Worm (Caenorhabditis elegans) whole organism, young adult: ENCODE data around the gene C25H3.11.

Experiments
- F23B12.7 ChIP-seq: sonication (generic microtip); optimal IDR thresholded peaks from 2 replicates; lab custom pipeline; 2017; ENCODE audit warnings: missing genetic modification characterization, mild to moderate bottlenecking, missing compliant biosample characterization, antibody characterized with exemption, moderate library complexity; ENCODE audit not compliant: insufficient read depth
- F33H1.4 ChIP-seq: fragments of 200-800 bp; sonication (Bioruptor generic); IDR thresholded peaks from 2 replicates; pipeline ENCODE4 v1.3.6; 2022; ENCODE audit warnings: missing genetic modification reagents, missing genetic modification characterization, missing compliant biosample characterization
- F55B11.4 ChIP-seq: sonication (generic microtip); optimal IDR thresholded peaks from 2 replicates; lab custom pipeline; 2016; ENCODE audit warnings: missing compliant biosample characterization, missing genetic modification characterization, borderline replicate concordance; ENCODE audit not compliant: insufficient read depth
- F57A8.1 ChIP-seq: fragments of 200-800 bp; sonication (Bioruptor generic); optimal IDR thresholded peaks from 2 replicates; lab custom pipeline; 2018; ENCODE audit warnings: mild to moderate bottlenecking, missing genetic modification characterization, moderate library complexity, missing compliant biosample characterization
- K11D2.4 ChIP-seq: fragments of 200-800 bp; sonication (Bioruptor generic); IDR thresholded peaks from 2 replicates; pipeline ENCODE4 v1.3.6; 2022; ENCODE audit warnings: missing genetic modification reagents, missing genetic modification characterization, missing compliant biosample characterization
- K12H6.12 ChIP-seq: fragments of 200-800 bp; sonication (Bioruptor generic); optimal IDR thresholded peaks from 2 replicates; lab custom pipeline; 2018; ENCODE audit warnings: mild to moderate bottlenecking, missing genetic modification characterization, missing compliant biosample characterization
- Y53F4B.3 ChIP-seq: fragments of 200-800 bp; sonication (Bioruptor generic); IDR thresholded peaks from 2 replicates; pipeline ENCODE4 v1.3.6; 2022; ENCODE audit warnings: missing genetic modification reagents, missing genetic modification characterization, missing compliant biosample characterization
- Y67H2A.10 ChIP-seq: fragments of 200-800 bp; sonication (Bioruptor generic); conservative IDR thresholded peaks from 2 replicates; pipeline ENCODE4 v1.3.6; 2022; ENCODE audit warnings: missing genetic modification reagents, missing genetic modification characterization, missing compliant biosample characterization
- ZK185.1 ChIP-seq: sonication (generic microtip); optimal IDR thresholded peaks from 2 replicates; lab custom pipeline; 2016; ENCODE audit warnings: mild to moderate bottlenecking, missing genetic modification characterization, missing compliant biosample characterization; ENCODE audit not compliant: poor library complexity, severe bottlenecking
- akir-1 ChIP-seq: fragments of 200-800 bp; sonication (Bioruptor generic); optimal IDR thresholded peaks from 2 replicates; lab custom pipeline; 2018; ENCODE audit warnings: mild to moderate bottlenecking, missing genetic modification characterization, moderate library complexity, missing compliant biosample characterization
- bed-1 ChIP-seq: fragments of 200-800 bp; sonication (Bioruptor generic); IDR thresholded peaks from 2 replicates; pipeline ENCODE4 v1.3.6; 2022; ENCODE audit warnings: missing genetic modification reagents, missing genetic modification characterization, missing compliant biosample characterization
- cebp-2 ChIP-seq: fragments of 200-800 bp; sonication (Bioruptor generic); IDR thresholded peaks from 2 replicates; pipeline ENCODE4 v1.3.6; 2022; ENCODE audit warnings: missing genetic modification characterization, missing compliant biosample characterization
- ceh-100 ChIP-seq: fragments of 200-800 bp; sonication (Bioruptor generic); IDR thresholded peaks from 2 replicates; pipeline ENCODE4 v1.3.6; 2022; ENCODE audit warnings: missing genetic modification reagents, missing genetic modification characterization, missing compliant biosample characterization
- ceh-40 ChIP-seq: fragments of 200-800 bp; sonication (Bioruptor generic); IDR thresholded peaks from 2 replicates; pipeline ENCODE4 v1.3.6; 2022; ENCODE audit warnings: missing genetic modification characterization, missing compliant biosample characterization
- ceh-58 ChIP-seq: fragments of 200-800 bp; sonication (Bioruptor generic); IDR thresholded peaks from 2 replicates; pipeline ENCODE4 v1.3.6; 2022; ENCODE audit warnings: missing genetic modification characterization, missing compliant biosample characterization
- die-1 ChIP-seq: sonication (generic microtip); optimal IDR thresholded peaks from 2 replicates; lab custom pipeline; 2016; ENCODE audit warnings: missing genotype, mild to moderate bottlenecking, missing genetic modification characterization, missing compliant biosample characterization
- dpff-1 ChIP-seq: sonication (generic microtip); optimal IDR thresholded peaks from 2 replicates; lab custom pipeline; 2017; ENCODE audit warnings: mild to moderate bottlenecking, missing genetic modification characterization, missing compliant biosample characterization
- egl-44 ChIP-seq: fragments of 200-800 bp; sonication (Bioruptor generic); IDR thresholded peaks from 2 replicates; pipeline ENCODE4 v1.3.6; 2022; ENCODE audit warnings: missing genetic modification reagents, missing genetic modification characterization, missing compliant biosample characterization
- egrh-3 ChIP-seq: fragments of 200-800 bp; sonication (Bioruptor generic); IDR thresholded peaks from 2 replicates; pipeline ENCODE4 v1.3.6; 2022; ENCODE audit warnings: missing genetic modification reagents, missing genetic modification characterization, missing compliant biosample characterization
- gei-17 ChIP-seq: fragments of 200-800 bp; sonication (Bioruptor generic); optimal IDR thresholded peaks from 2 replicates; lab custom pipeline; 2018; ENCODE audit warnings: mild to moderate bottlenecking, missing genetic modification characterization, missing compliant biosample characterization
- him-1 ChIP-seq: sonication (generic microtip); optimal IDR thresholded peaks from 2 replicates; lab custom pipeline; 2016; ENCODE audit warnings: missing genotype, missing genetic modification reagents, missing genetic modification characterization, missing compliant biosample characterization
- hmg-20 ChIP-seq: fragments of 200-800 bp; sonication (Bioruptor generic); IDR thresholded peaks from 2 replicates; pipeline ENCODE4 v1.3.6; 2022; ENCODE audit warnings: missing genetic modification reagents, missing genetic modification characterization, missing compliant biosample characterization
- lag-1 ChIP-seq: fragments of 200-800 bp; sonication (Bioruptor generic); IDR thresholded peaks from 2 replicates; pipeline ENCODE4 v1.3.6; 2022; ENCODE audit warnings: missing genetic modification reagents, missing genetic modification characterization, missing compliant biosample characterization
- let-607 ChIP-seq, 2 experiments: fragments of 200-800 bp in 1 of 2; sonication (Bioruptor generic) in 1 of 2; sonication (generic microtip) in 1 of 2; optimal IDR thresholded peaks; 2 replicates each; lab custom pipeline; 2016 to 2018; ENCODE audit warnings: mild to moderate bottlenecking in 2 of 2, missing compliant biosample characterization in 2 of 2, missing genetic modification characterization in 2 of 2, moderate library complexity in 2 of 2, missing genotype in 1 of 2
- lin-35 ChIP-seq, 3 experiments: fragments of 150-350 bp in 2 of 3; sonication (generic microtip) in 1 of 3; optimal IDR thresholded peaks; 2 replicates each; lab custom pipeline; 2014 to 2018; ENCODE audit warnings: missing biosample characterization in 3 of 3, missing genetic modification characterization in 3 of 3, missing genetic modification reagents in 3 of 3
- lin-40 ChIP-seq: sonication (generic microtip); optimal IDR thresholded peaks from 2 replicates; lab custom pipeline; 2016; ENCODE audit warnings: missing genetic modification characterization, mild to moderate bottlenecking, missing compliant biosample characterization, missing genotype, missing genetic modification reagents
- lsl-1 ChIP-seq: fragments of 200-800 bp; sonication (Bioruptor generic); optimal IDR thresholded peaks from 2 replicates; lab custom pipeline; 2018; ENCODE audit warnings: mild to moderate bottlenecking, missing genetic modification characterization, moderate library complexity, missing compliant biosample characterization
- lsy-27 ChIP-seq: sonication (generic microtip); optimal IDR thresholded peaks from 2 replicates; lab custom pipeline; 2017; ENCODE audit warnings: missing genetic modification characterization, mild to moderate bottlenecking, missing compliant biosample characterization, antibody characterized with exemption, missing genotype, borderline replicate concordance; ENCODE audit not compliant: insufficient read depth
- madf-6 ChIP-seq: fragments of 200-800 bp; sonication (Bioruptor generic); IDR thresholded peaks from 2 replicates; pipeline ENCODE4 v1.3.6; 2022; ENCODE audit warnings: missing genetic modification reagents, missing genetic modification characterization, missing compliant biosample characterization
- madf-8 ChIP-seq: fragments of 200-800 bp; sonication (Bioruptor generic); conservative IDR thresholded peaks from 2 replicates; pipeline ENCODE4 v1.3.6; 2022; ENCODE audit warnings: missing genetic modification reagents, missing genetic modification characterization, missing compliant biosample characterization
- mcd-1 ChIP-seq: fragments of 200-800 bp; sonication (Bioruptor generic); IDR thresholded peaks from 2 replicates; pipeline ENCODE4 v1.3.6; 2022; ENCODE audit warnings: missing genetic modification reagents, missing genetic modification characterization, missing compliant biosample characterization
- nhr-27 ChIP-seq: fragments of 200-800 bp; sonication (Bioruptor generic); optimal IDR thresholded peaks from 2 replicates; lab custom pipeline; 2018; ENCODE audit warnings: mild to moderate bottlenecking, missing genetic modification characterization, moderate library complexity, missing compliant biosample characterization
- nhr-80 ChIP-seq: sonication (generic microtip); optimal IDR thresholded peaks from 2 replicates; lab custom pipeline; 2016; ENCODE audit warnings: missing genetic modification characterization, missing compliant biosample characterization
- pbrm-1 ChIP-seq: fragments of 200-800 bp; sonication (Bioruptor generic); IDR thresholded peaks from 2 replicates; pipeline ENCODE4 v1.3.6; 2022; ENCODE audit warnings: missing genetic modification reagents, missing genetic modification characterization, missing compliant biosample characterization
- pha-4 ChIP-seq: fragments of 150-350 bp; sonication (generic microtip); optimal IDR thresholded peaks from 2 replicates; lab custom pipeline; 2014; ENCODE audit warnings: missing biosample characterization, missing genetic modification reagents, missing genetic modification characterization
- sdz-38 ChIP-seq: sonication (generic microtip); optimal IDR thresholded peaks from 2 replicates; lab custom pipeline; 2016; ENCODE audit warnings: missing genotype, missing genetic modification characterization, missing compliant biosample characterization
- snpc-1.1 ChIP-seq: sonication (generic microtip); optimal IDR thresholded peaks from 2 replicates; lab custom pipeline; 2017; ENCODE audit warnings: missing genetic modification characterization, mild to moderate bottlenecking, missing compliant biosample characterization, antibody characterized with exemption, moderate library complexity, missing genotype, missing genetic modification reagents; ENCODE audit not compliant: insufficient read depth
- snpc-1.3 ChIP-seq: sonication (generic microtip); optimal IDR thresholded peaks from 2 replicates; lab custom pipeline; 2017; ENCODE audit warnings: missing genetic modification characterization, mild to moderate bottlenecking, missing compliant biosample characterization, antibody characterized with exemption, moderate library complexity, missing genotype, missing genetic modification reagents; ENCODE audit not compliant: insufficient read depth
- tbx-9 ChIP-seq: sonication (generic microtip); optimal IDR thresholded peaks from 2 replicates; lab custom pipeline; 2016; ENCODE audit warnings: borderline replicate concordance, missing genetic modification characterization, inconsistent platforms, missing compliant biosample characterization
- tlf-1 ChIP-seq: fragments of 200-800 bp; sonication (Bioruptor generic); optimal IDR thresholded peaks from 2 replicates; lab custom pipeline; 2018; ENCODE audit warnings: mild to moderate bottlenecking, missing genetic modification characterization, missing compliant biosample characterization
- unc-130 ChIP-seq: sonication (generic microtip); optimal IDR thresholded peaks from 2 replicates; lab custom pipeline; 2016; ENCODE audit warnings: missing genetic modification reagents, missing genetic modification characterization, missing compliant biosample characterization
- zfh-2 ChIP-seq: fragments of 200-800 bp; sonication (Bioruptor generic); conservative IDR thresholded peaks from 2 replicates; pipeline ENCODE4 v1.3.6; 2022; ENCODE audit warnings: missing genetic modification reagents, missing genetic modification characterization, missing compliant biosample characterization
- ztf-18 ChIP-seq: sonication (generic microtip); optimal IDR thresholded peaks from 2 replicates; lab custom pipeline; 2016; ENCODE audit warnings: missing genotype, mild to moderate bottlenecking, missing genetic modification characterization, missing compliant biosample characterization
- ztf-22 ChIP-seq: fragments of 200-800 bp; sonication (Bioruptor generic); optimal IDR thresholded peaks from 2 replicates; lab custom pipeline; 2018; ENCODE audit warnings: mild to moderate bottlenecking, missing genetic modification characterization, moderate library complexity, missing compliant biosample characterization
- ztf-25 ChIP-seq: fragments of 200-800 bp; sonication (Bioruptor generic); IDR thresholded peaks from 2 replicates; pipeline ENCODE4 v1.3.6; 2022; ENCODE audit warnings: missing genetic modification reagents, missing genetic modification characterization, missing compliant biosample characterization
- ztf-28 ChIP-seq: fragments of 200-800 bp; sonication (Bioruptor generic); IDR thresholded peaks from 2 replicates; pipeline ENCODE4 v1.3.6; 2022; ENCODE audit warnings: missing genetic modification reagents, missing genetic modification characterization, missing compliant biosample characterization
- ztf-6 ChIP-seq: fragments of 200-800 bp; sonication (Bioruptor generic); IDR thresholded peaks from 2 replicates; pipeline ENCODE4 v1.3.6; 2022; ENCODE audit warnings: missing genetic modification reagents, missing genetic modification characterization, missing compliant biosample characterization

Gene C25H3.11

DNA sequence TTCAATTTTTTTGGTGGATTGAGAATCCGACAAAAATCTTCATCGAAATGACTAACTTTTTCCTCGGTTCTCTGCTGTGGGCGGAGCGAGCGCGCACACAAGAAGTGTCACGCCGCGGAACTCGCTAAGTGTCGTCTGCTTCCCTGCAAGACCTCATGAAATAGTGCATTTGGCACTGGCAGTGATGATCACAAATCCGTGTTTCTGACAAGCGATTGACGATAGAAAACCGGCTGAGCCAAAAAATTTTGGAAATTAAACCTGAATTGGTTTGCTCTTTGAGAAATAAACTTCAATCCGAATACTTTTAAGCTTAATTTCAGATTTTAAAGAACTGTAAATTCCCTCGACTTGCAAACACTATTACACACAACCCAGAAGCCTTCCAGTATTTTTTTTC is 12.6 kb upstream of the C25H3.11 start (continued):
- TF ChIP-seq akir-1 (GFP tag; lab: Kevin White, UChicago) (no peak), lag-1 (GFP tag; lab: Robert Waterston, UW) (no peak), lsy-27 (tag; lab: Kevin White, UChicago) (peak; percentile 88), cebp-2 (GFP tag; lab: Robert Waterston, UW) (no peak), ZK185.1 (tag; lab: Kevin White, UChicago) (peak; percentile 10), ceh-100 (GFP tag; lab: Robert Waterston, UW) (no peak), Y67H2A.10 (no peak), lsl-1 (GFP tag; lab: Kevin White, UChicago) (peak; percentile 59), dpff-1 (tag; lab: Kevin White, UChicago) (no peak), ceh-58 (GFP tag; lab: Robert Waterston, UW) (no peak), madf-6 (peak; percentile 63), ztf-6 (GFP tag; lab: Robert Waterston, UW) (no peak), snpc-1.1 (tag; lab: Kevin White, UChicago) (peak; percentile 98), K11D2.4 (GFP tag; lab: Robert Waterston, UW) (no peak), bed-1 (GFP tag; lab: Robert Waterston, UW) (no peak), let-607 (tag; optimal IDR thresholded peaks at IDR 0.05; lab: Kevin White, UChicago) (no peak), ztf-25 (GFP tag; lab: Robert Waterston, UW) (no peak), Y53F4B.3 (GFP tag; lab: Robert Waterston, UW) (no peak), gei-17 (GFP tag; lab: Kevin White, UChicago) (no peak), snpc-1.3 (tag; lab: Kevin White, UChicago) (peak; percentile 78), nhr-80 (peak; percentile 3), egl-44 (GFP tag; lab: Robert Waterston, UW) (no peak), F57A8.1 (GFP tag; lab: Kevin White, UChicago) (no peak), ceh-40 (no peak), pbrm-1 (GFP tag; lab: Robert Waterston, UW) (peak; percentile 96), ztf-22 (no peak), zfh-2 (GFP tag; lab: Robert Waterston, UW) (no peak; the same call in 1 of the 2 replicates), die-1 (tag; lab: Kevin White, UChicago) (no peak), lin-35 (GFP tag; optimal IDR thresholded peaks at IDR 0.05; lab: Kevin White, UChicago) (peak in 1 of 3 experiments; percentile 15), F55B11.4 (no peak), mcd-1 (peak; percentile 77), sdz-38 (no peak), ztf-18 (no peak), pha-4 (tag; lab: Kevin White, UChicago) (no peak), hmg-20 (GFP tag; lab: Robert Waterston, UW) (peak; percentile 66), F33H1.4 (GFP tag; lab: Robert Waterston, UW) (peak; percentile 49; the same call in 1 of the 2 replicates), ztf-28 (GFP tag; lab: Robert Waterston, UW) (no peak), nhr-27 (tag; lab: Kevin White, UChicago) (no peak), madf-8 (GFP tag; lab: Robert Waterston, UW) (peak; percentile 34; the same call in 1 of the 2 replicates), K12H6.12 (tag; lab: Kevin White, UChicago) (no peak), him-1 (tag; lab: Kevin White, UChicago) (peak; percentile 88), tbx-9 (tag; lab: Kevin White, UChicago) (no peak), lin-40 (tag; lab: Kevin White, UChicago) (peak; percentile 49), unc-130 (GFP tag; lab: Kevin White, UChicago) (no peak), egrh-3 (GFP tag; lab: Robert Waterston, UW) (no peak), tlf-1 (GFP tag; lab: Kevin White, UChicago) (no peak), F23B12.7 (tag; lab: Kevin White, UChicago) (peak; percentile 39)
